Fruit fly (Drosophila melanogaster): Measurements from ENCODE around the gene ssp2.

ssp2 gene

dm6 chr3L:13936771-13937170, 28.2 kb upstream of the ssp2 start:
- TF ChIP-seq Clk (GFP tag; optimal IDR thresholded peaks at IDR 0.05) (no peak), Hr96 (GFP tag; optimal IDR thresholded peaks at IDR 0.05) (no peak), cnc (optimal IDR thresholded peaks at IDR 0.05) (no peak), CG14711 (tag; optimal IDR thresholded peaks at IDR 0.05) (no peak), tj (GFP tag; optimal IDR thresholded peaks at IDR 0.05) (no peak), CG11617 (GFP tag; optimal IDR thresholded peaks at IDR 0.05) (no peak), CG1620 (GFP tag; optimal IDR thresholded peaks at IDR 0.05) (no peak), CG5204 (GFP tag; optimal IDR thresholded peaks at IDR 0.05) (no peak), toe (GFP tag; optimal IDR thresholded peaks at IDR 0.05) (no peak)

dm6 chr3L:13938470-13939150, 26.4 kb upstream of the ssp2 start:
- TF ChIP-seq CG7101 (tag; optimal IDR thresholded peaks at IDR 0.05) = peak; percentile 74
- TF ChIP-seq toe (GFP tag; optimal IDR thresholded peaks at IDR 0.05) = peak; percentile 84
- peak; percentile 86 for TF ChIP-seq Hr96 (GFP tag; optimal IDR thresholded peaks at IDR 0.05)
- peak; percentile 82 for TF ChIP-seq Crg-1 (GFP tag; optimal IDR thresholded peaks at IDR 0.05)
- TF ChIP-seq Mnt (GFP tag; optimal IDR thresholded peaks at IDR 0.05) = no peak
- TF ChIP-seq CG5204 (GFP tag; optimal IDR thresholded peaks at IDR 0.05) = peak; percentile 88
- TF ChIP-seq CG7045 (GFP tag; optimal IDR thresholded peaks at IDR 0.05) = peak; percentile 90
- TF ChIP-seq CG11617 (GFP tag; optimal IDR thresholded peaks at IDR 0.05) = peak; percentile 90
- TF ChIP-seq CG14711 (tag; optimal IDR thresholded peaks at IDR 0.05) = peak; percentile 82
- TF ChIP-seq pad (GFP tag; optimal IDR thresholded peaks at IDR 0.05) = peak; percentile 72
- TF ChIP-seq CG12768 (GFP tag; optimal IDR thresholded peaks at IDR 0.05) = peak; percentile 83
- TF ChIP-seq kay (GFP tag; ENCODE audit: borderline replicate concordance) = peak; percentile 38
- peak; percentile 73 for TF ChIP-seq CG1620 (GFP tag; optimal IDR thresholded peaks at IDR 0.05)
- peak; percentile 57 for TF ChIP-seq tj (GFP tag; optimal IDR thresholded peaks at IDR 0.05)
- TF ChIP-seq cic (GFP tag; optimal IDR thresholded peaks at IDR 0.05) = no peak
- TF ChIP-seq cnc (optimal IDR thresholded peaks at IDR 0.05) = no peak
- peak; percentile 25 for TF ChIP-seq ovo (GFP tag; optimal IDR thresholded peaks at IDR 0.05)
- peak; percentile 57 for TF ChIP-seq Clk (GFP tag; optimal IDR thresholded peaks at IDR 0.05)
- peak; percentile 95 for TF ChIP-seq bab1 (GFP tag; optimal IDR thresholded peaks at IDR 0.05)
- TF ChIP-seq CG33017 (tag; optimal IDR thresholded peaks at IDR 0.05) = peak; percentile 65

DNA sequence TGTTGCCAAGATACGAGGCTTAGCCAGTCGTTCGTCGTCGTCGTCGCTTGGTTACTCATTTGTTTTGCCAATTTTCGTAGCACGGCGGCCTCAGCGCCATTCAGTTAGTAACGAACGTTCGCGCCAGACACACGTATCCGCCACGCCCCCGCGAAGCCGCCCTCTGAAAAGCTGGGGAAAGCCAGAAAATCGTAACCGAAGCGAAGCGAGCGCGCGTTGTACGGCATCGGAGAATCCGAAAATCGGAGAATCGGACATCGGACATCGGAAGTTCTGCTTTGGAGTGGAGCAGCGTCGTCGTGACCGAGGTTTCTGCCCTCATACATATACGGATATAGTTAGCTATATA, 25.9 kb upstream of the ssp2 start, which contains the start of gene CG32137:
Gene CG32137 (plus strand): TSS at position 100 of the 349 bp plus-strand sequence.
- TF ChIP-seq Mnt (GFP tag; optimal IDR thresholded peaks at IDR 0.05) = peak; percentile 4
- TF ChIP-seq Crg-1 (GFP tag; optimal IDR thresholded peaks at IDR 0.05) = no peak
- peak; percentile 18 for TF ChIP-seq kay (GFP tag; ENCODE audit: borderline replicate concordance)
- no peak for TF ChIP-seq ovo (GFP tag; optimal IDR thresholded peaks at IDR 0.05)
- TF ChIP-seq CG1620 (GFP tag; optimal IDR thresholded peaks at IDR 0.05) = no peak
- peak; percentile 64 for TF ChIP-seq pad (GFP tag; optimal IDR thresholded peaks at IDR 0.05)
- TF ChIP-seq CG12768 (GFP tag; optimal IDR thresholded peaks at IDR 0.05) = peak; percentile 60
- TF ChIP-seq cic (GFP tag; optimal IDR thresholded peaks at IDR 0.05) = peak; percentile 61
- TF ChIP-seq CG14711 (tag; optimal IDR thresholded peaks at IDR 0.05) = no peak

dm6 chr3L:13946003-13946402, 19.0 kb upstream of the ssp2 start:
- no peak for TF ChIP-seq CG11617 (GFP tag; optimal IDR thresholded peaks at IDR 0.05)
- peak; percentile 61 for TF ChIP-seq kay (GFP tag; ENCODE audit: borderline replicate concordance)

- TF ChIP-seq cnc (optimal IDR thresholded peaks at IDR 0.05) = no peak
- TF ChIP-seq CG1620 (GFP tag; optimal IDR thresholded peaks at IDR 0.05) = no peak
- no peak for TF ChIP-seq Crg-1 (GFP tag; optimal IDR thresholded peaks at IDR 0.05)
- TF ChIP-seq Clk (GFP tag; optimal IDR thresholded peaks at IDR 0.05) = no peak
- TF ChIP-seq pad (GFP tag; optimal IDR thresholded peaks at IDR 0.05) = no peak
- TF ChIP-seq CG12768 (GFP tag; optimal IDR thresholded peaks at IDR 0.05) = no peak
- TF ChIP-seq tj (GFP tag; optimal IDR thresholded peaks at IDR 0.05) = peak; percentile 7
Measured at dm6 chr3L:13949440-13950066, 15.4 kb upstream of the ssp2 start.

- TF ChIP-seq CG14711 (tag; optimal IDR thresholded peaks at IDR 0.05) (no peak), tj (GFP tag; optimal IDR thresholded peaks at IDR 0.05) (peak; percentile 93)
Measured at dm6 chr3L:13951564-13951963, 13.4 kb upstream of the ssp2 start.

DNA sequence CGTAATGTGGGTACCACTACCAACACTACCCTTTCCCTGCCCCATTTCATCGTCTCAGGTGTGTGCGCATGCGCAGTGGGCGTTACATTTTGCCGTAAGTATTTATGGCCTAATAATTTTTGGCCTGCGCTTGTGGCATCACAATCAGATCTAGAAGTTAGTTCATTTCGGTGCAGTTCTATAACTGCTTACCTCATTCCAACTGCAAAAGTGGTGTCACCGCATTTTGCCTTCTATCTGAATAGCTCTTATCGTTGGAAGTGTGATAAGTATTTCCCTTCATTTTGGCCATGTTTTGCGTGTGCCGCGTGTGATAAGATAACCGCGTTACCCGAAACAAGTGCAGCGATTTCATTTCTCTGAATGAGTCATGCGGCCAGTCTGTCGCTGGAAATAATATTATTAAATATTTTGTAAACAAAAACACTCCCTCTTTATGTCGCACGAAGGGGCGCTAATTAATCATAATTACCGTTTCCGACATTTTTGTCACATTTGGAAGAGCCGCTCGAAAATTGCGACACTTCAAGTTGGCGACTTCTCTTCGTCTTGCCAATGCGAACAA, 12.4 kb upstream of the ssp2 start:
- TF ChIP-seq tj (GFP tag; optimal IDR thresholded peaks at IDR 0.05) (peak; percentile 5), Mnt (GFP tag; optimal IDR thresholded peaks at IDR 0.05) (peak; percentile 49), bab1 (GFP tag; optimal IDR thresholded peaks at IDR 0.05) (no peak), kay (GFP tag; ENCODE audit: borderline replicate concordance) (peak; percentile 94), CG14711 (tag; optimal IDR thresholded peaks at IDR 0.05) (no peak)

All from whole organism, adult.